Fruit fly (Drosophila melanogaster) S2 (cell line): ENCODE results near the gene Pex10.

Source experiments
- CG8478 ChIP-seq: fragments of >200 bp; optimal IDR thresholded peaks from 2 replicates; lab custom pipeline; 2018
- CTCF ChIP-seq, 2 experiments: fragments of >200 bp; optimal IDR thresholded peaks; 2 replicates each; lab custom pipeline; 2018

Pex10 gene

dm6 chr3L:1558178-1558788 lies at the start of gene Pex10, which contains the start of gene CG12099:
TSS of gene Pex10 (plus strand) at chr3L:1558228.
TSS of gene CG12099 (minus strand) at chr3L:1558484.
- TF ChIP-seq CTCF (optimal IDR thresholded peaks at IDR 0.05; lab: Kevin White, UChicago) (no peak), CG8478 (no peak)

dm6 chr3L:1515820-1516540 lies 42.0 kb upstream of the Pex10 start:
- TF ChIP-seq CTCF (optimal IDR thresholded peaks at IDR 0.05; lab: Kevin White, UChicago) = no peak
- TF ChIP-seq CG8478 = no peak

DNA sequence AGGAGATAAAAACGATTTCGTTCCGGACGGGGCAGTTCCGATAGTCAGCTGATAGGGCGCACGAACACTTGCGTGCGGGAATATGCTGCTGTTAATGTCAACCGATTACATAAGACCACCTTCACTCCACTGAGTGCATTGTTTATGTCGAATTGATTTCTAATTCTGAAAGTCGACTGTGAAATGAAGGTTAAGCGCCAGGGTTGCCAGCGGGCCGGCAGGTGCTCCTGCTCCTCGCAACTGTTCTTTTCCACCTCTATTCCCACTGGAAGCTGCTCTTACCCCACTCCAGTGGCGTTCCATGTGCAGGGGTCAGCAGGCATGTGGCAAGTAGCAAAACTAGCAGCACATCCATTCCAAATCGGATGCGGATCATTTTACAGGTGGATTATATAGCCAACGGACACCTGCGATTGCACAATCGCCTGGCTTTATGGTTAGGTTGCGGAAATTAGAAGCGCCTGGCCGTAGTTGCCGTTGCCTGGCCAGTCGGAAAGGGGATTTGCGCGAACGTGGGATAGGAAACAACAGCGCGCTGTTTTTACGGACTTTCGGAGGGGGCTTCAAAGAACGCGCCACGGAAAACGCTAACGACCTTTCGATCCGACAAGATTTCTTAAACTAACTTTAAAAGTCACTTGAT lies 41.3 kb upstream of the Pex10 start, which contains the start of gene cue:
cue (minus strand) TSS at position 641 of the 643 bp plus-strand sequence.
- TF ChIP-seq CTCF (optimal IDR thresholded peaks at IDR 0.05; lab: Kevin White, UChicago) (no peak), CG8478 (no peak)

- TF ChIP-seq CTCF (optimal IDR thresholded peaks at IDR 0.05; lab: Kevin White, UChicago) (peak in 1 of 2 experiments; percentile 12), CG8478 (no peak)
These were observed 40.6 kb upstream of the Pex10 start for dm6 chr3L:1517274-1518047.

DNA sequence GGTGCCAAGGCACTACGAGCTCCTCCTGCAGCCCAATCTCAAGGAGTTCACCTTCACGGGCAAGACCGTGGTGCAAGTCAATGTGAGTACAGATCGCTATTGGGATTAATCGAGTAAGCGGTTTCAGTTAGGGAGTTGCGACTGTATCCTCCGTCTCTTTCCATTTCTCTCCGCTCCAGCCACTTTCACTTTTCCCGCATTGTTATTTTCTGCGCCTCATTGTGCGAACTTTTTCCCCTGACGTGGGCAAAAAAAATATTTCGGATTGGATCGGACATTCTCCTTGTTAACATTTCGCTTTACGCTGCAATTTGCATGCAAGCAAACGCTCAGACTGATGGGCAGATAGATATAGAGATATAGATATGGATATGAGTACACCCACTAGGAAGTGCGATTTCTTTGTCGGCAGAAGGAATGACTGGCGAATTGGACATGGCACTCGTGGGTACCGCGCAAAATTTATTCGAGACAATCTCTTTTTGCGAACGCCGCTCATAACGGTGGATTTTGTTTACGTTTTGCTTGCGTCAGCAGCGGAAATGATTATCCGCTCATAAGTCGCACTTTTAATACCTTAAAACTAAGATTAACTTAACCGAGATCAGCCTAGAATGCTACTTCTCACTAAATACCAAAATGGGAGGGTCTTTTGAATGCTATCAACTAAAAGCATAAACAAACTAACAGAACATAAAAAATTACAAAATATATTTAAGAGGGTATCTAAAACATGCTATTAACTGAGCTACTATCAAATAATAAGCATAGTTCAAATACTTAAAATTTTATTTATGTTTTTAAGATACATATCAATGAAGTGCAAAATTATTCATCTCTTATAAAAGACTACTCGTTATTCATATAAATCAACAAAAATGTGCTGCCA lies 39.1 kb upstream of the Pex10 start:
- TF ChIP-seq CG8478 (no peak), CTCF (optimal IDR thresholded peaks at IDR 0.05; lab: Kevin White, UChicago) (no peak)

- TF ChIP-seq CG8478 = no peak
- TF ChIP-seq CTCF (optimal IDR thresholded peaks at IDR 0.05; lab: Kevin White, UChicago) = no peak
These were observed 26.9 kb upstream of the Pex10 start, which contains the start of gene Ir62a for dm6 chr3L:1531159-1531558. TSS of gene Ir62a (minus strand) at chr3L:1531259.

DNA sequence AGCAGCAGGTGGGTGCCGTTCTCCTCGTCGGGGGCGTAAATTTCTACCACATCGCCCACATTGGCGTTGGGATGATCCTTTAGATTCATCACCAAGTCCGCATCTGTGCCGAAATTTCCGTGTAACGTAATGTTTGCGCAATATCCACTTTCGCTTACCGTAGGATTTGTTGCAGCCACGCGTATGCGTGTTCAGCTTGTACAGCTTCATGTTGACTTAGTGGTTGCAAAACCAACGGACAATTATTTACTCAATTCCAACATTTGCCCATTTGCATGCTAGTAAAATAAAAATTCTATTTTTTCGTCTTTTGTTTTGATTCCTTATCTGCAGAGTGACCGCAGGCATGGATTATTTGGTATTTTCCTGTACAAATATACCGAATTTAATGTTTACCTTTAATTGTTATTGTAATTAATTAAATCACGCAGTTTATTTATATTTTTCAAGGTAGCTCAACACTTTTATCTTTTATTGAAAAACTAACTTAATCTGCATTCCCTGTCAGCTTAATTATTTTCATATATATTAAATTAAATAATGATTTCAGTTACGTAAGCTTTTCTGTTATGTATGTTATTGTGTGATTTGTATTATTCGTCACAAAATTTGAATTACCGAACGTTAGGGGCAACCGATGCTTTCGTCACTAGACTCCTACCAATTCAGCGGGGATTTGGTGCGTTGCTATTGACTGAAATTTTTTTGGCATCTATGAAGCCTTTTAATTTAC lies 24.2 kb upstream of the Pex10 start, which contains the start of gene Iml1:
Iml1 (minus strand) TSS at position 336 of the 733 bp plus-strand sequence.
- TF ChIP-seq CG8478 = no peak
- TF ChIP-seq CTCF (optimal IDR thresholded peaks at IDR 0.05; lab: Kevin White, UChicago) = no peak

- TF ChIP-seq CTCF (optimal IDR thresholded peaks at IDR 0.05; lab: Kevin White, UChicago) (no peak), CG8478 (no peak)
These were observed 21.3 kb upstream of the Pex10 start, which contains the start of the genes CG12091 and pns for dm6 chr3L:1536487-1537337. TSS of gene CG12091 (minus strand) at chr3L:1536835. TSS of gene pns (plus strand) at chr3L:1537137.

- TF ChIP-seq CTCF (optimal IDR thresholded peaks at IDR 0.05; lab: Kevin White, UChicago) = no peak
- no peak for TF ChIP-seq CG8478
These were observed 20.7 kb upstream of the Pex10 start for dm6 chr3L:1537353-1537752.

DNA sequence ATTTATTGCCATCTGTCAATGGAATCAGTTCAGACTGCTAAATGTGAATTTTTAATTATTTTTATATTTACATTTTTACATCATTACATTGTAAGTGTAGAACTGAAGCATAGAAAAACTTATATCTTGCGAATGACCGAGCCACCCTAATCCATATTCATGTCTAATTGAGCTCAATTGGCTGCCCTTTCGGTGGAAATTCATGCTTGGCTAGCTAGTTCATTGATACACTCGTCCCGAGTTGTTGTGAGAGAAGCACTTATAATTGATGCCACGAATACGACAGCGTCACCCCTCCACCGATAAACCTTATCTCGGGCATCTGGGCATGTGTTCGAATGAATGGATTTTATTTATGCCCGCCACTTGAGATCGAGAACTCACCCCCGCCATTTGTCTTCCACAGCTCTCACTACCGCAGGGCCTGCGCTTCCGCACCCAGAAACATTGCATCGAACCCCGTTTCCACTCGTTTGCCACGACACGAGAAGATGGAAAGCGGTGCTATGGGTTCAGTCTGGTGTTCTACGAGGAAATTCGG lies 19.6 kb upstream of the Pex10 start:
- TF ChIP-seq CTCF (optimal IDR thresholded peaks at IDR 0.05; lab: Kevin White, UChicago) = no peak
- TF ChIP-seq CG8478 = no peak

- no peak for TF ChIP-seq CG8478
- peak in 1 of 2 experiments; percentile 35 for TF ChIP-seq CTCF (optimal IDR thresholded peaks at IDR 0.05; lab: Kevin White, UChicago)
These were observed 12.2 kb upstream of the Pex10 start, which contains the start of the genes CG32313 and Pcyt1 for dm6 chr3L:1545693-1546329. TSS of gene CG32313 (minus strand) at chr3L:1545743. TSS of gene Pcyt1 (plus strand) at chr3L:1546092.
